Worm (Caenorhabditis elegans): ENCODE measurements around the gene sdz-5.

- TF ChIP-seq fkh-10 (GFP tag; optimal IDR thresholded peaks at IDR 0.05) (no peak), nhr-237 (tag; optimal IDR thresholded peaks at IDR 0.05) (no peak), unc-39 (tag; optimal IDR thresholded peaks at IDR 0.05) (no peak), nhr-25 (tag; optimal IDR thresholded peaks at IDR 0.05) (no peak), nhr-67 (tag; optimal IDR thresholded peaks at IDR 0.05) (no peak)
Observed at ce11 chrII:2965215-2965998, 43.1 kb upstream of the sdz-5 start.
